Worm (Caenorhabditis elegans): ENCODE measurements around the gene ZK185.4.

DNA sequence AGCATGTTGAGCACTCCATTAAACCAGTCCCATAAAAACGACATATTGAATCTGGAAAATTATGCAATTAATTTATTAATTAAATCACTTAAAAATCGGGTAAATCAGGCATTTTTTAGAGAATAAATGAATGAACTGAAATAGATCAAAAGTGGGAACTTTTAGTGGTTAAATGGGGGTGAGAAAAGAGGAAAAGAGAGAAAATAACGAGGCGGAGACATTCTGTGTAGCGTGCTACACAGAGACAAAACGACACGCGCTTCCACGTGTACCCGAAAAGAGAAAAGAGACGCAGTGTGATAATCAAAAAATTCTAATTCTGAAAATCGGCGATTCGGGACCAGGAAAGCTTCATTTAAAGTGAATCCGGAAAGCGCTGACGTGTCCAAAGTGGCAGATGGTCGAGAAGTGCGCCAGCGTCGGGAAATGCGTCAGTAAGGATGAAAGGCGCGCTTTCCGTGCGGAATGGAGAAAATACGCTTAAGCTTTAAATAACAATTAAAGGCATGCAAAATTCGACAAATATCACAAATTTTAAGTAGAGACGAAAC is 19.6 kb downstream of the ZK185.4 start, which contains the start of gene sar-1:
- TF ChIP-seq dao-5 (tag; optimal IDR thresholded peaks at IDR 0.05): no peak
- TF ChIP-seq him-1 (tag; optimal IDR thresholded peaks at IDR 0.05): peak; percentile 71
